Worm (Caenorhabditis elegans): ENCODE results near the gene degt-1.

ce11 chrV:10501295-10501694 lies 38.8 kb upstream of the degt-1 start, which contains the start of gene C35A5.3:
- TF ChIP-seq ceh-36 (tag; optimal IDR thresholded peaks at IDR 0.05) = no peak
- TF ChIP-seq flt-1 (GFP tag; IDR thresholded peaks at IDR 0.05) = no peak
- no peak for TF ChIP-seq hmbx-1 (tag; optimal IDR thresholded peaks at IDR 0.05)
- TF ChIP-seq ama-1 (optimal IDR thresholded peaks at IDR 0.05) = no peak
- no peak for TF ChIP-seq ets-7 (tag; optimal IDR thresholded peaks at IDR 0.05)
- no peak for TF ChIP-seq F13C5.2 (tag; optimal IDR thresholded peaks at IDR 0.05)
- TF ChIP-seq tbx-11 (GFP tag; IDR thresholded peaks at IDR 0.05) = no peak
- TF ChIP-seq hnd-1 (tag; optimal IDR thresholded peaks at IDR 0.05) = no peak
- no peak for TF ChIP-seq ceh-13 (GFP tag; optimal IDR thresholded peaks at IDR 0.05)
- TF ChIP-seq sea-1 (GFP tag; conservative IDR thresholded peaks at IDR 0.05) = no peak
- TF ChIP-seq tra-4 (tag; optimal IDR thresholded peaks at IDR 0.05) = no peak
